Fruit fly (Drosophila melanogaster): Measurements from ENCODE around the gene NSD.

The NSD gene

dm6 chr3R:27922673-27923175 is 14.9 kb downstream of the NSD start, which contains the start of gene RpL4 (continued):
- TF ChIP-seq CG33557 (GFP tag; optimal IDR thresholded peaks at IDR 0.05) = peak; percentile 86
- TF ChIP-seq trh (GFP tag; optimal IDR thresholded peaks at IDR 0.05) = peak; percentile 84
- TF ChIP-seq sug (tag; optimal IDR thresholded peaks at IDR 0.05) = peak; percentile 72
- TF ChIP-seq CTCF (GFP tag; optimal IDR thresholded peaks at IDR 0.05) = peak; percentile 45
- TF ChIP-seq dimm (GFP tag; IDR thresholded peaks at IDR 0.05) = peak; percentile 51; the same call in 1 of the 2 replicates
- peak; percentile 4 for TF ChIP-seq gfzf (GFP tag; optimal IDR thresholded peaks at IDR 0.05)
- TF ChIP-seq btn (GFP tag; optimal IDR thresholded peaks at IDR 0.05) = peak; percentile 77
- TF ChIP-seq CG13424 (tag; optimal IDR thresholded peaks at IDR 0.05) = peak; percentile 60
- no peak for TF ChIP-seq hb (GFP tag; IDR thresholded peaks at IDR 0.05; ENCODE audit: partially characterized antibody)
- peak; percentile 90 for TF ChIP-seq vvl (GFP tag; IDR thresholded peaks at IDR 0.05)
- TF ChIP-seq CG6689 (GFP tag; IDR thresholded peaks at IDR 0.05) = peak; percentile 52
- TF ChIP-seq CG8388 (GFP tag; optimal IDR thresholded peaks at IDR 0.05) = peak; percentile 71
- TF ChIP-seq Scr (GFP tag; IDR thresholded peaks at IDR 0.05; ENCODE audit: partially characterized antibody) = peak; percentile 38; the same call in 1 of the 2 replicates
- peak; percentile 84 for TF ChIP-seq Awh (GFP tag; IDR thresholded peaks at IDR 0.05)
- peak; percentile 80 for TF ChIP-seq Hsf (GFP tag; optimal IDR thresholded peaks at IDR 0.05)
- peak; percentile 48 for TF ChIP-seq Atf-2 (GFP tag; optimal IDR thresholded peaks at IDR 0.05)
- no peak for TF ChIP-seq ato (GFP tag; IDR thresholded peaks at IDR 0.05; ENCODE audit: partially characterized antibody)
- TF ChIP-seq CG5953 (GFP tag; IDR thresholded peaks at IDR 0.05) = peak; percentile 88
- TF ChIP-seq GATAe (GFP tag; conservative IDR thresholded peaks at IDR 0.05) = no peak; the same call in 1 of the 2 replicates
- peak; percentile 87 for TF ChIP-seq HHEX (GFP tag; optimal IDR thresholded peaks at IDR 0.05)
- peak; percentile 72 for TF ChIP-seq Usf (GFP tag; optimal IDR thresholded peaks at IDR 0.05)
- peak; percentile 68 to 84 for TF ChIP-seq chif (GFP tag; optimal IDR thresholded peaks at IDR 0.05)
- peak; percentile 74 for TF ChIP-seq disco-r (GFP tag; optimal IDR thresholded peaks at IDR 0.05)
- peak; percentile 90 for TF ChIP-seq CG17568 (GFP tag; optimal IDR thresholded peaks at IDR 0.05)
- TF ChIP-seq CG10366 (GFP tag; IDR thresholded peaks at IDR 0.05) = peak; percentile 75
- peak; percentile 61 for TF ChIP-seq al (GFP tag; IDR thresholded peaks at IDR 0.05)
- TF ChIP-seq tin (GFP tag; optimal IDR thresholded peaks at IDR 0.05) = peak; percentile 67
- peak; percentile 86 for TF ChIP-seq CG13624 (GFP tag; optimal IDR thresholded peaks at IDR 0.05)
- TF ChIP-seq Sin3A (optimal IDR thresholded peaks at IDR 0.05) = no peak
- peak; percentile 60 for TF ChIP-seq CG12236 (GFP tag; optimal IDR thresholded peaks at IDR 0.05)
- TF ChIP-seq CG12659 (GFP tag; optimal IDR thresholded peaks at IDR 0.05) = peak; percentile 93
- peak; percentile 60 for TF ChIP-seq CG14441 (GFP tag; IDR thresholded peaks at IDR 0.05)
- TF ChIP-seq Dip3 (GFP tag; optimal IDR thresholded peaks at IDR 0.05) = peak; percentile 60
- TF ChIP-seq eve (GFP tag; optimal IDR thresholded peaks at IDR 0.05) = no peak
- TF ChIP-seq zfh1 (GFP tag; IDR thresholded peaks at IDR 0.05) = peak; percentile 91
- peak; percentile 78 for TF ChIP-seq Xbp1 (GFP tag; optimal IDR thresholded peaks at IDR 0.05)
- peak; percentile 85 for TF ChIP-seq CG12104 (GFP tag; optimal IDR thresholded peaks at IDR 0.05)
- peak; percentile 85 for TF ChIP-seq CG3407 (GFP tag; optimal IDR thresholded peaks at IDR 0.05)
- peak; percentile 79 for TF ChIP-seq luna (GFP tag; optimal IDR thresholded peaks at IDR 0.05)
- TF ChIP-seq CG11456 (GFP tag; IDR thresholded peaks at IDR 0.05) = peak; percentile 90
- TF ChIP-seq CG1529 (GFP tag; optimal IDR thresholded peaks at IDR 0.05) = peak; percentile 78
- TF ChIP-seq br (optimal IDR thresholded peaks at IDR 0.05) = no peak
- 0 out of 2 replicates have a peak, but pooled peaks have one; percentile 27 for TF ChIP-seq CG4404 (GFP tag; IDR thresholded peaks at IDR 0.05)
- peak; percentile 33 for TF ChIP-seq run (tag; optimal IDR thresholded peaks at IDR 0.05)
- TF ChIP-seq TFAM (GFP tag; optimal IDR thresholded peaks at IDR 0.05) = peak; percentile 31
- TF ChIP-seq CG13296 (GFP tag; optimal IDR thresholded peaks at IDR 0.05) = peak; percentile 89
- TF ChIP-seq row (GFP tag; IDR thresholded peaks at IDR 0.05) = peak; percentile 73
- TF ChIP-seq CG2199 (GFP tag; IDR thresholded peaks at IDR 0.05) = no peak
- TF ChIP-seq zen (tag; optimal IDR thresholded peaks at IDR 0.05) = peak; percentile 45
- TF ChIP-seq CHES-1-like (GFP tag; optimal IDR thresholded peaks at IDR 0.05) = peak; percentile 77
- peak; percentile 58 for TF ChIP-seq CG16815 (GFP tag; optimal IDR thresholded peaks at IDR 0.05)
- TF ChIP-seq gce (GFP tag; IDR thresholded peaks at IDR 0.05) = peak; percentile 90
